Worm (Caenorhabditis elegans): ENCODE measurements around the gene F47B8.8.

The F47B8.8 gene

ce11 chrV:14293667-14294194, 37.8 kb upstream of the F47B8.8 start, which contains the start of gene F14D7.2 (continued):
- TF ChIP-seq aptf-2 (GFP tag; conservative IDR thresholded peaks at IDR 0.05) (peak; percentile 99), cebp-1 (GFP tag; IDR thresholded peaks at IDR 0.05) (no peak), cebp-1 (tag; optimal IDR thresholded peaks at IDR 0.05) (no peak), madf-8 (GFP tag; conservative IDR thresholded peaks at IDR 0.05) (peak; percentile 62), C17E4.6 (GFP tag; IDR thresholded peaks at IDR 0.05) (no peak), aptf-3 (GFP tag; IDR thresholded peaks at IDR 0.05) (peak; percentile 98)

- TF ChIP-seq lir-1 (GFP tag; conservative IDR thresholded peaks at IDR 0.05) (no peak), T07F8.4 (tag; optimal IDR thresholded peaks at IDR 0.05) (no peak), akir-1 (GFP tag; optimal IDR thresholded peaks at IDR 0.05) (no peak), B0336.3 (GFP tag; IDR thresholded peaks at IDR 0.05) (no peak), B0035.1 (tag; optimal IDR thresholded peaks at IDR 0.05) (no peak), attf-3 (GFP tag; conservative IDR thresholded peaks at IDR 0.05) (no peak), F10E7.11 (tag; optimal IDR thresholded peaks at IDR 0.05) (no peak), efl-1 (GFP tag; optimal IDR thresholded peaks at IDR 0.05) (no peak), snpc-1.1 (tag; optimal IDR thresholded peaks at IDR 0.05; ENCODE audit: insufficient read depth) (no peak), unc-62 (GFP tag; optimal IDR thresholded peaks at IDR 0.05) (no peak), athp-1 (tag; optimal IDR thresholded peaks at IDR 0.05) (no peak), nhr-27 (tag; optimal IDR thresholded peaks at IDR 0.05) (no peak), tbx-9 (tag; optimal IDR thresholded peaks at IDR 0.05; ENCODE audit: borderline replicate concordance) (no peak), cebp-2 (GFP tag; IDR thresholded peaks at IDR 0.05) (no peak), nhr-90 (tag; optimal IDR thresholded peaks at IDR 0.05) (no peak)
These were observed 37.1 kb upstream of the F47B8.8 start, which contains the start of gene F14D7.9 for ce11 chrV:14294396-14294795. TSS of gene F14D7.9 (plus strand) at chrV:14294696.

DNA sequence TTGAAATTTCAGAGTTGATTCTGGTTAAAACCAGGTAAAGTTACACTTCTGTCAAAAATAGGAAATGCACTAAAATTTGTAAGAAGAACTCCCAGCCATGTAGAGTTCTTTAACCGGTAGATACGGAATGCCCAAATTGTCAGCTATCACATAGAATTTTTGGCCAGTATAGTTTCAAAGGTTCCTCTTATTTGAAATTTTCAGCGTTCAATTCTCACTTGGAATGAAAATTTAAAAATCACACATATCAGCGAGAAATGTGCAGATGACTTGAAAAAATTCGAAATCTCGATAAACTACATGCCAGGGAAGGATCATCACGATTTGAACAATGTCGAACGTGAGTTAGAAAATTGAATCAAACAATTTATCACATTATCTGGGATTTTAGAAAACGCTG, 35.0 kb upstream of the F47B8.8 start, which contains the start of gene F14D7.3:
Gene F14D7.3 (plus strand): TSS at position 301 of the 400 bp plus-strand sequence.
- no peak for TF ChIP-seq F22D6.2 (tag; optimal IDR thresholded peaks at IDR 0.05)
- no peak for TF ChIP-seq dpl-1 (GFP tag; optimal IDR thresholded peaks at IDR 0.05)
- TF ChIP-seq snpc-4 (GFP tag; optimal IDR thresholded peaks at IDR 0.05): no peak
- no peak for TF ChIP-seq snpc-4 (tag; optimal IDR thresholded peaks at IDR 0.05)
- no peak for TF ChIP-seq ztf-26 (tag; optimal IDR thresholded peaks at IDR 0.05)
- TF ChIP-seq Y95B8A.8 (GFP tag; IDR thresholded peaks at IDR 0.05): no peak
- no peak for TF ChIP-seq egl-44 (GFP tag; IDR thresholded peaks at IDR 0.05)
- TF ChIP-seq lag-1 (GFP tag; IDR thresholded peaks at IDR 0.05): no peak
- TF ChIP-seq cebp-2 (GFP tag; IDR thresholded peaks at IDR 0.05): no peak
- no peak for TF ChIP-seq F23B12.7 (tag; optimal IDR thresholded peaks at IDR 0.05; ENCODE audit: insufficient read depth)
- no peak for TF ChIP-seq zim-3 (tag; optimal IDR thresholded peaks at IDR 0.05)
- TF ChIP-seq B0035.1 (tag; optimal IDR thresholded peaks at IDR 0.05): no peak
- TF ChIP-seq F57A8.1 (GFP tag; optimal IDR thresholded peaks at IDR 0.05): no peak
- TF ChIP-seq Y53F4B.3 (GFP tag; IDR thresholded peaks at IDR 0.05): no peak
- TF ChIP-seq F55B11.4 (tag; optimal IDR thresholded peaks at IDR 0.05; ENCODE audit: borderline replicate concordance, insufficient read depth): no peak
- no peak for TF ChIP-seq bed-1 (GFP tag; IDR thresholded peaks at IDR 0.05)

- TF ChIP-seq madf-6 (GFP tag; IDR thresholded peaks at IDR 0.05): no peak
- TF ChIP-seq ccch-3 (GFP tag; optimal IDR thresholded peaks at IDR 0.05): no peak
These were observed 31.9 kb upstream of the F47B8.8 start, which contains the start of the genes spig-3 and F14D7.12 for ce11 chrV:14299569-14300064. TSS of gene spig-3 (minus strand) at chrV:14299669. TSS of gene F14D7.12 (plus strand) at chrV:14300014.

Measured in whole organism, young adult.